Worm (Caenorhabditis elegans): ENCODE data around the gene rocf-1.

DNA sequence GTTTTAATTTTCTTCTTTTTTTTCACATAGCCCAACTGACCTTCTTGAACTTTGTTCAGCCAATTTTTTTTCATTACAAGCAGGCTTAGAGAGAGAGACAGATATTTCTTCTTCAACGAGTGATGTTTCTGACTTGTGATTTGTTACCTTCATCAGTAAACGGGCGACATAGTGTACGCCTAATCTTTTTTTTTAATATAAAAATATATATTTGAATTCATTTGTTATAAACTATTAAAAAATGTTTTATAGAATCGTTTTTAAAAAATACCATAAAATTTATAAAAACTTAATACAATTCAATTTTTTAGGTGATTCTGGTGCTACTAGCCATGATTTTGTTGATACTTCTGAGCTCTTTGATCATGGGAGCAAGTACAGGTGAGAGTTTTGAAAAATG lies 46.5 kb downstream of the rocf-1 start, which contains the start of gene T06E6.10:
- TF ChIP-seq klf-2 (GFP tag; conservative IDR thresholded peaks at IDR 0.05) (no peak), ref-1 (GFP tag; conservative IDR thresholded peaks at IDR 0.05) (no peak), ztf-29 (GFP tag; IDR thresholded peaks at IDR 0.05) (no peak), cog-1 (tag; optimal IDR thresholded peaks at IDR 0.05) (no peak), ztf-23 (GFP tag; IDR thresholded peaks at IDR 0.05) (no peak), flt-1 (GFP tag; IDR thresholded peaks at IDR 0.05) (no peak), T22C8.4 (GFP tag; IDR thresholded peaks at IDR 0.05) (no peak), tab-1 (GFP tag; IDR thresholded peaks at IDR 0.05) (no peak)

Data from whole organism, midembryonic.